Fruit fly (Drosophila melanogaster) whole organism, pupa: ENCODE data around the gene CG31287.
A peak's percentile ranks its signal among the peaks of the same experiment; 100 is the strongest.

Experiments
- CG10348 ChIP-seq: fragments of 200-800 bp; sonication (Bioruptor generic); IDR thresholded peaks from 2 replicates; pipeline ENCODE4 v1.3.6; 2022; ENCODE audit warnings: missing biosample characterization, missing genetic modification characterization
- CG12605 ChIP-seq: fragments of 200-800 bp; sonication (Bioruptor generic); IDR thresholded peaks from 2 replicates; pipeline ENCODE4 v1.3.6; 2022; ENCODE audit warnings: missing biosample characterization, missing genetic modification characterization
- CG13204 ChIP-seq: fragments of 200-800 bp; sonication (Bioruptor generic); optimal IDR thresholded peaks from 2 replicates; lab custom pipeline; 2018; ENCODE audit warnings: missing biosample characterization, mild to moderate bottlenecking, missing genetic modification characterization, moderate library complexity
- CG14655 ChIP-seq: fragments of 200-800 bp; sonication (Bioruptor generic); optimal IDR thresholded peaks from 3 replicates; lab custom pipeline; 2017; ENCODE audit warnings: mild to moderate bottlenecking, missing biosample characterization, missing genetic modification reagents, missing genetic modification characterization
- CG15710 ChIP-seq: fragments of 200-800 bp; sonication (Bioruptor generic); optimal IDR thresholded peaks from 2 replicates; lab custom pipeline; 2018; ENCODE audit warnings: missing biosample characterization, mild to moderate bottlenecking, missing genetic modification characterization, moderate library complexity
- CG17806 ChIP-seq: fragments of 200-800 bp; sonication (Bioruptor generic); optimal IDR thresholded peaks from 2 replicates; lab custom pipeline; 2018; ENCODE audit warnings: missing biosample characterization, mild to moderate bottlenecking, missing genetic modification characterization, moderate library complexity
- CG32121 ChIP-seq: fragments of 200-800 bp; sonication (Bioruptor generic); IDR thresholded peaks from 2 replicates; pipeline ENCODE4 v1.3.6; 2022; ENCODE audit warnings: missing biosample characterization, missing genetic modification characterization
- CG34367 ChIP-seq: fragments of 200-800 bp; sonication (Bioruptor generic); optimal IDR thresholded peaks from 2 replicates; lab custom pipeline; 2018; ENCODE audit warnings: missing biosample characterization, mild to moderate bottlenecking, missing genetic modification characterization
- CG4496 ChIP-seq: fragments of 200-800 bp; sonication (Bioruptor generic); IDR thresholded peaks from 3 replicates; pipeline ENCODE4 v1.3.6; 2022; ENCODE audit warnings: missing biosample characterization, missing genetic modification characterization
- CG8159 ChIP-seq: fragments of 200-800 bp; sonication (Bioruptor generic); optimal IDR thresholded peaks from 3 replicates; lab custom pipeline; 2018; ENCODE audit warnings: missing biosample characterization, mild to moderate bottlenecking, missing genetic modification characterization, moderate library complexity
- CG8301 ChIP-seq: fragments of 200-800 bp; sonication (Bioruptor generic); optimal IDR thresholded peaks from 2 replicates; lab custom pipeline; 2018; ENCODE audit warnings: missing biosample characterization, mild to moderate bottlenecking, missing genetic modification characterization
- CG9948 ChIP-seq: fragments of 200-800 bp; sonication (Bioruptor generic); optimal IDR thresholded peaks from 2 replicates; lab custom pipeline; 2018; ENCODE audit warnings: missing biosample characterization, mild to moderate bottlenecking, missing genetic modification characterization, moderate library complexity
- D1 ChIP-seq: fragments of 200-800 bp; sonication (Bioruptor generic); optimal IDR thresholded peaks from 2 replicates; lab custom pipeline; 2018; ENCODE audit warnings: missing biosample characterization, mild to moderate bottlenecking, missing genetic modification characterization, moderate library complexity
- EcR ChIP-seq: fragments of 200-800 bp; sonication (Bioruptor generic); optimal IDR thresholded peaks from 3 replicates; lab custom pipeline; 2019; ENCODE audit warnings: missing biosample characterization, missing genetic modification characterization, mild to moderate bottlenecking, moderate library complexity, missing genetic modification reagents
- Ets98B ChIP-seq: fragments of 200-800 bp; sonication (Bioruptor generic); IDR thresholded peaks from 2 replicates; pipeline ENCODE4 v1.3.6; 2022; ENCODE audit warnings: missing biosample characterization, missing genetic modification characterization
- Pif1A ChIP-seq: fragments of 200-800 bp; sonication (Bioruptor generic); optimal IDR thresholded peaks from 3 replicates; lab custom pipeline; 2016; ENCODE audit warnings: missing biosample characterization, missing genetic modification characterization
- Pif1B ChIP-seq: fragments of 200-800 bp; sonication (Bioruptor generic); optimal IDR thresholded peaks from 3 replicates; lab custom pipeline; 2016; ENCODE audit warnings: missing biosample characterization, missing genetic modification characterization
- Snoo ChIP-seq: fragments of 200-800 bp; sonication (Bioruptor generic); optimal IDR thresholded peaks from 3 replicates; lab custom pipeline; 2017; ENCODE audit warnings: missing biosample characterization, mild to moderate bottlenecking, missing genetic modification characterization, inconsistent platforms
- fd96Ca ChIP-seq: fragments of 200-800 bp; sonication (Bioruptor generic); IDR thresholded peaks from 3 replicates; pipeline ENCODE4 v1.3.6; 2022; ENCODE audit warnings: missing biosample characterization, missing genetic modification characterization
- gl ChIP-seq: fragments of 200-800 bp; sonication (Bioruptor generic); optimal IDR thresholded peaks from 2 replicates; lab custom pipeline; 2018; ENCODE audit warnings: missing biosample characterization, mild to moderate bottlenecking, missing genetic modification characterization
- rn ChIP-seq: fragments of 200-800 bp; sonication (Bioruptor generic); IDR thresholded peaks from 2 replicates; pipeline ENCODE4 v1.3.6; 2022; ENCODE audit warnings: missing biosample characterization, missing genetic modification characterization

Gene CG31287

DNA sequence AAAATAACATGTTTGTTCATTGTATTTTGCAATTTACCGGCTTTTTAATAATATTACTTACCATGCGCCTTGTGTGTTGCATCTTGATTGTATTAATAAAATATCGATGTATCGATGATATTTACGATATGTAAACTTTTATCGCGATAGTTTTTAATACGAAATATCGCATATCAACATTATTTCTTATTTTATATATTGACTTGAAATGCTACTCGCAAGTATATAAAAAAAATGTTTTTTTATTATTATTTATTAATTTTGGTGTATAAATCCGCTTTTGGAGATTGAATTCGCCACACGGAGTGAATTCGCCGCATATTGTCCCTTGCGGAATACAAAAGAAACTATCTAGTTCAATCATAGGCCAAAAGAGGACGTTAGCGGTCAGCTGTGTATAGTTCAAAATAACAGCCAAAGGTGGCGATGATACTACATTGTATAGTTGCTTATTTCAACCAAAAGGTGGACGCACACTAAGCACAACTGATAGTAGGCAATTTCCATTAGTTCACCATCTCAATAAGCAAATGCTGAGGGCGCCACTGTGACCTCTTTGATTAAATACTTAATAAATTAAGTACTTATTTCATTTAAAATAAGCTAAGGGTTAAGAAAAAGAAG is 2.1 kb downstream of the CG31287 start, which contains the start of gene mtSSB:
TSS of gene mtSSB (minus strand) at position 96 of the 624 bp plus-strand sequence.
- peak; percentile 39 for TF ChIP-seq CG34367 (tag; lab: Kevin White, UChicago)
- TF ChIP-seq Pif1A (GFP tag; lab: Kevin White, UChicago), result peak; percentile 27
- no peak for TF ChIP-seq CG10348 (GFP tag; lab: Robert Waterston, UW)
- TF ChIP-seq CG4496, result peak; percentile 86
- TF ChIP-seq Snoo (tag; lab: Kevin White, UChicago), result peak; percentile 67
- TF ChIP-seq gl, result no peak
- peak; percentile 33; the same call in 1 of the 2 replicates for TF ChIP-seq CG32121 (GFP tag; lab: Robert Waterston, UW)
- TF ChIP-seq Ets98B (GFP tag; lab: Robert Waterston, UW), result peak; percentile 46
- no peak for TF ChIP-seq rn (GFP tag; lab: Robert Waterston, UW)
- TF ChIP-seq CG8159 (tag; lab: Kevin White, UChicago), result no peak
- no peak for TF ChIP-seq fd96Ca (GFP tag; lab: Robert Waterston, UW)
- no peak for TF ChIP-seq CG12605 (GFP tag; lab: Robert Waterston, UW)
- TF ChIP-seq D1, result no peak
- TF ChIP-seq CG8301 (tag; lab: Kevin White, UChicago), result no peak
- TF ChIP-seq CG9948 (tag; lab: Kevin White, UChicago), result no peak
- TF ChIP-seq CG15710 (tag; lab: Kevin White, UChicago), result peak; percentile 39
- peak; percentile 59 for TF ChIP-seq EcR (GFP tag; lab: Kevin White, UChicago)
- no peak for TF ChIP-seq CG17806 (tag; lab: Kevin White, UChicago)
- no peak for TF ChIP-seq CG14655 (GFP tag; lab: Kevin White, UChicago)
- peak; percentile 38 for TF ChIP-seq Pif1B

- TF ChIP-seq CG15710 (tag; lab: Kevin White, UChicago) (no peak), CG14655 (GFP tag; lab: Kevin White, UChicago) (no peak), rn (GFP tag; lab: Robert Waterston, UW) (no peak), D1 (no peak), CG32121 (GFP tag; lab: Robert Waterston, UW) (no peak; the same call in 1 of the 2 replicates), CG17806 (tag; lab: Kevin White, UChicago) (no peak), CG9948 (tag; lab: Kevin White, UChicago) (no peak), Snoo (tag; lab: Kevin White, UChicago) (no peak), fd96Ca (GFP tag; lab: Robert Waterston, UW) (peak; percentile 54; the same call in 1 of the 3 replicates), EcR (GFP tag; lab: Kevin White, UChicago) (no peak), CG12605 (GFP tag; lab: Robert Waterston, UW) (peak; percentile 34; the same call in 1 of the 2 replicates), CG8159 (tag; lab: Kevin White, UChicago) (no peak), gl (peak; percentile 26), Ets98B (GFP tag; lab: Robert Waterston, UW) (0 out of 2 replicates have a peak, but pooled peaks have one; percentile 42), CG34367 (tag; lab: Kevin White, UChicago) (no peak), CG10348 (GFP tag; lab: Robert Waterston, UW) (no peak), Pif1A (GFP tag; lab: Kevin White, UChicago) (no peak), CG4496 (peak; percentile 71; the same call in 2 of the 3 replicates), Pif1B (no peak), CG8301 (tag; lab: Kevin White, UChicago) (no peak), CG13204 (GFP tag; lab: Kevin White, UChicago) (peak; percentile 84)
Observed at dm6 chr3R:16206162-16206561, 3.0 kb downstream of the CG31287 start.

- TF ChIP-seq rn (GFP tag; lab: Robert Waterston, UW) (no peak), CG32121 (GFP tag; lab: Robert Waterston, UW) (peak; percentile 54; the same call in 1 of the 2 replicates), CG13204 (GFP tag; lab: Kevin White, UChicago) (peak; percentile 99), EcR (GFP tag; lab: Kevin White, UChicago) (peak; percentile 91), Ets98B (GFP tag; lab: Robert Waterston, UW) (peak; percentile 68), CG4496 (peak; percentile 83), CG14655 (GFP tag; lab: Kevin White, UChicago) (no peak), Pif1A (GFP tag; lab: Kevin White, UChicago) (peak; percentile 20), CG8159 (tag; lab: Kevin White, UChicago) (no peak), CG10348 (GFP tag; lab: Robert Waterston, UW) (0 out of 2 replicates have a peak, but pooled peaks have one; percentile 7), CG8301 (tag; lab: Kevin White, UChicago) (no peak), CG9948 (tag; lab: Kevin White, UChicago) (no peak), fd96Ca (GFP tag; lab: Robert Waterston, UW) (peak; percentile 66; the same call in 2 of the 3 replicates), Pif1B (peak; percentile 31), CG12605 (GFP tag; lab: Robert Waterston, UW) (peak; percentile 32), Snoo (tag; lab: Kevin White, UChicago) (no peak)
Observed at dm6 chr3R:16207074-16207609, 4.0 kb downstream of the CG31287 start.

DNA sequence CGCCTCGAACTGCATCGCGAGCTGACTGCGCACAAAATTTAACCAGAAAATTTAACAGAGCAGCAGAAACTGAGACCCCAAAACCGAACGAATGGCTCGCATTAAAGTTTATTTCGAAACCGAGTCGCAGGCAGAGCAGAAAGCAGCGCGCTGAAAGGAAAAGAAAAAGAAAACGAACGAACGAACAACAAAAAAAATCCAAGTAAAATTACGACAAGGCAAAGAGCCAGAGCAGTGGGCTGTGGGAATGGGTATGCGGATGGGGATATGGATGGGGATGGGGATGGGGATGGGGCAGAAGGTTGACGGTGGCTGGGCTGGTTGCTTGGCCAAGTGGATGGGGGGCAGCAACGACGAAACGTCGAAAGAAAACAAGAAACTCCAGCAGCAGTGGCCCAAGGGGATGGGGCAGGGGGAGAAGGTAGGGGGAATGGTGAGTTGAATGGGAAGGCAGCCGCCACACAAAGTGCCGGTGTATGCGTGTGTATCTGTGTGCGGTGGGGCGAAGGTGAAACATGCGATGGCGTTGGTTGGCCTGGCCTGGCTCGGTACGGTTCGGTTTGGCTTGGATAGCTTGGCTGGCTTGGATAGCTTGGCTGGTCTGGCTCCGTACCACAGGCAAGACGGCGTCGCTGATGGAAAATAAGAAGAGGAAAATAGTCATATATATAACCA is 5.1 kb downstream of the CG31287 start:
- TF ChIP-seq CG13204 (GFP tag; lab: Kevin White, UChicago), result peak; percentile 99
- peak; percentile 98 for TF ChIP-seq gl
- peak; percentile 90 for TF ChIP-seq CG15710 (tag; lab: Kevin White, UChicago)
- peak; percentile 79 for TF ChIP-seq CG17806 (tag; lab: Kevin White, UChicago)
- peak; percentile 63 for TF ChIP-seq CG9948 (tag; lab: Kevin White, UChicago)
- peak; percentile 83 for TF ChIP-seq CG8159 (tag; lab: Kevin White, UChicago)
- peak; percentile 84 for TF ChIP-seq Snoo (tag; lab: Kevin White, UChicago)
- TF ChIP-seq CG34367 (tag; lab: Kevin White, UChicago), result peak; percentile 90
- peak; percentile 93 for TF ChIP-seq EcR (GFP tag; lab: Kevin White, UChicago)
- TF ChIP-seq CG4496, result peak; percentile 89
- TF ChIP-seq Ets98B (GFP tag; lab: Robert Waterston, UW), result peak; percentile 86
- peak; percentile 21; the same call in 1 of the 2 replicates for TF ChIP-seq CG10348 (GFP tag; lab: Robert Waterston, UW)
- TF ChIP-seq rn (GFP tag; lab: Robert Waterston, UW), result peak; percentile 67; the same call in 1 of the 2 replicates
- peak; percentile 86 for TF ChIP-seq Pif1B
- TF ChIP-seq CG8301 (tag; lab: Kevin White, UChicago), result peak; percentile 78
- TF ChIP-seq fd96Ca (GFP tag; lab: Robert Waterston, UW), result peak; percentile 82
- TF ChIP-seq D1, result peak; percentile 36
- TF ChIP-seq CG12605 (GFP tag; lab: Robert Waterston, UW), result peak; percentile 95
- TF ChIP-seq CG32121 (GFP tag; lab: Robert Waterston, UW), result peak; percentile 84
- peak; percentile 71 for TF ChIP-seq Pif1A (GFP tag; lab: Kevin White, UChicago)
- TF ChIP-seq CG14655 (GFP tag; lab: Kevin White, UChicago), result peak; percentile 81
